Worm (Caenorhabditis elegans): ENCODE results near the gene srd-51.

DNA sequence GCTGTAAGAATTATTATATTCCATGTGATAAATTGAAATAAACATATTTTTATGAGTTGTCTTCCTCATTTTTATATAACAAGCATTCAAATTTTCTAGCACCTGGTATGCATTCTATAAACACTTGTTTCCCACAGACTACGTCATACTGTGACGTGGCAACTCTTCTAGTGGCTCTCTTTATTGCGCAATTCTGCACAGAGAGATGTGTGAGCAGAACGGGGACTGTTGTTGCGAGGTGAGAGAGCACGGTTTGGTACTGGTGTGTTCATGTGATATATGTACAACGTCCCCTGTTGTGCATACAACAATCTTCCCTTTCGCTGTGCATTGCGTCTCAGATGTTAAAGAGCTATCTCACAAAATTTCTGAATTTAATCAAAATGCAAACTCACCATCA is 40.4 kb upstream of the srd-51 start:
- TF ChIP-seq C17E4.6 (GFP tag; IDR thresholded peaks at IDR 0.05) (no peak), xnd-1 (tag; optimal IDR thresholded peaks at IDR 0.05) (no peak), ztf-25 (GFP tag; IDR thresholded peaks at IDR 0.05) (no peak), ztf-3 (GFP tag; optimal IDR thresholded peaks at IDR 0.05) (no peak), nfya-1 (tag; optimal IDR thresholded peaks at IDR 0.05; ENCODE audit: borderline replicate concordance, insufficient read depth) (no peak), F10E7.11 (tag; optimal IDR thresholded peaks at IDR 0.05) (no peak), Y56A3A.18 (GFP tag; IDR thresholded peaks at IDR 0.05) (no peak), akir-1 (GFP tag; optimal IDR thresholded peaks at IDR 0.05) (no peak), ets-4 (GFP tag; optimal IDR thresholded peaks at IDR 0.05) (no peak), pha-4 (tag; optimal IDR thresholded peaks at IDR 0.05) (no peak), ama-1 (optimal IDR thresholded peaks at IDR 0.05) (no peak), ama-1 (GFP tag; optimal IDR thresholded peaks at IDR 0.05) (no peak)

All from whole organism, young adult.